Worm (Caenorhabditis elegans) whole organism, L1 larva: ENCODE measurements around the gene T06D4.6.

Source experiments
- nhr-28 ChIP-seq: fragments of 150-350 bp; optimal IDR thresholded peaks from 2 replicates; lab custom pipeline; 2014; ENCODE audit warnings: missing biosample characterization, missing genetic modification characterization
- pqm-1 ChIP-seq: sonication (generic microtip); optimal IDR thresholded peaks from 3 replicates; lab custom pipeline; 2017; ENCODE audit warnings: missing biosample characterization, missing genetic modification characterization
- unc-62 ChIP-seq: fragments of 150-350 bp; optimal IDR thresholded peaks from 2 replicates; lab custom pipeline; 2014; ENCODE audit warnings: missing biosample characterization, missing genetic modification reagents, missing genetic modification characterization
- xbp-1 ChIP-seq: sonication (generic microtip); optimal IDR thresholded peaks from 2 replicates; lab custom pipeline; 2016; ENCODE audit warnings: missing genetic modification characterization, missing compliant biosample characterization
- zag-1 ChIP-seq: fragments of 150-350 bp; optimal IDR thresholded peaks from 2 replicates; lab custom pipeline; 2014; ENCODE audit warnings: missing biosample characterization, missing genetic modification characterization

ce11 chrII:3346328-3346780, 41.0 kb downstream of the T06D4.6 start, which contains the start of gene bath-30:
- TF ChIP-seq pqm-1 (tag; lab: Kevin White, UChicago) = no peak
- TF ChIP-seq xbp-1 (tag; lab: Kevin White, UChicago) = no peak
- no peak for TF ChIP-seq unc-62
- no peak for TF ChIP-seq zag-1 (tag; lab: Kevin White, UChicago)
- no peak for TF ChIP-seq nhr-28 (tag; lab: Kevin White, UChicago)
